Worm (Caenorhabditis elegans): ENCODE data around the gene fbxc-27.

ce11 chrII:927331-927730, 17.8 kb downstream of the fbxc-27 start, which contains the start of gene R07C3.13:
- TF ChIP-seq dao-5 (tag; optimal IDR thresholded peaks at IDR 0.05) (no peak), him-1 (tag; optimal IDR thresholded peaks at IDR 0.05) (no peak), W03F9.2 (tag; optimal IDR thresholded peaks at IDR 0.05) (no peak)
